Worm (Caenorhabditis elegans) whole organism, young adult: ENCODE data around the gene F42A9.6.

Experiments
- B0035.1 ChIP-seq: sonication (generic microtip); optimal IDR thresholded peaks from 2 replicates; lab custom pipeline; 2016; ENCODE audit warnings: missing genetic modification characterization, mild to moderate bottlenecking, missing compliant biosample characterization, missing genotype, missing genetic modification reagents
- B0336.3 ChIP-seq: fragments of 200-800 bp; sonication (Bioruptor generic); IDR thresholded peaks from 2 replicates; pipeline ENCODE4 v1.3.6; 2022; ENCODE audit warnings: missing genetic modification characterization, missing compliant biosample characterization
- C17E4.6 ChIP-seq: fragments of 200-800 bp; sonication (Bioruptor generic); IDR thresholded peaks from 2 replicates; pipeline ENCODE4 v1.3.6; 2022; ENCODE audit warnings: missing genetic modification reagents, missing genetic modification characterization, missing compliant biosample characterization
- D2030.7 ChIP-seq: fragments of 200-800 bp; sonication (Bioruptor generic); IDR thresholded peaks from 2 replicates; pipeline ENCODE4 v1.3.6; 2022; ENCODE audit warnings: missing genetic modification reagents, missing genetic modification characterization, missing compliant biosample characterization
- F39B2.1 ChIP-seq: fragments of 200-800 bp; sonication (Bioruptor generic); IDR thresholded peaks from 2 replicates; pipeline ENCODE4 v1.3.6; 2022; ENCODE audit warnings: missing genetic modification reagents, missing genetic modification characterization, missing compliant biosample characterization
- F57A8.1 ChIP-seq: fragments of 200-800 bp; sonication (Bioruptor generic); optimal IDR thresholded peaks from 2 replicates; lab custom pipeline; 2018; ENCODE audit warnings: mild to moderate bottlenecking, missing genetic modification characterization, moderate library complexity, missing compliant biosample characterization
- F57C9.4 ChIP-seq: sonication (generic microtip); optimal IDR thresholded peaks from 2 replicates; lab custom pipeline; 2017; ENCODE audit warnings: mild to moderate bottlenecking, missing genetic modification characterization, missing compliant biosample characterization
- Y56A3A.18 ChIP-seq: fragments of 200-800 bp; sonication (Bioruptor generic); IDR thresholded peaks from 2 replicates; pipeline ENCODE4 v1.3.6; 2022; ENCODE audit warnings: missing genetic modification reagents, missing genetic modification characterization, missing compliant biosample characterization
- Y95B8A.8 ChIP-seq: fragments of 200-800 bp; sonication (Bioruptor generic); IDR thresholded peaks from 2 replicates; pipeline ENCODE4 v1.3.6; 2022; ENCODE audit warnings: missing genetic modification reagents, missing genetic modification characterization, missing compliant biosample characterization
- ZK185.1 ChIP-seq: sonication (generic microtip); optimal IDR thresholded peaks from 2 replicates; lab custom pipeline; 2016; ENCODE audit warnings: mild to moderate bottlenecking, missing genetic modification characterization, missing compliant biosample characterization; ENCODE audit not compliant: poor library complexity, severe bottlenecking
- akir-1 ChIP-seq: fragments of 200-800 bp; sonication (Bioruptor generic); optimal IDR thresholded peaks from 2 replicates; lab custom pipeline; 2018; ENCODE audit warnings: mild to moderate bottlenecking, missing genetic modification characterization, moderate library complexity, missing compliant biosample characterization
- aptf-2 ChIP-seq: fragments of 200-800 bp; sonication (Bioruptor generic); conservative IDR thresholded peaks from 2 replicates; pipeline ENCODE4 v1.3.6; 2022; ENCODE audit warnings: missing genetic modification reagents, missing genetic modification characterization, missing compliant biosample characterization
- aptf-3 ChIP-seq: fragments of 200-800 bp; sonication (Bioruptor generic); IDR thresholded peaks from 2 replicates; pipeline ENCODE4 v1.3.6; 2022; ENCODE audit warnings: missing genetic modification characterization, missing compliant biosample characterization
- athp-1 ChIP-seq: sonication (generic microtip); optimal IDR thresholded peaks from 2 replicates; lab custom pipeline; 2017; ENCODE audit warnings: mild to moderate bottlenecking, missing genetic modification characterization, missing compliant biosample characterization
- attf-6 ChIP-seq: fragments of 200-800 bp; sonication (Bioruptor generic); IDR thresholded peaks from 2 replicates; pipeline ENCODE4 v1.3.6; 2022; ENCODE audit warnings: missing genetic modification reagents, missing genetic modification characterization, missing compliant biosample characterization
- ccch-3 ChIP-seq: fragments of 200-800 bp; sonication (Bioruptor generic); optimal IDR thresholded peaks from 2 replicates; lab custom pipeline; 2018; ENCODE audit warnings: mild to moderate bottlenecking, missing genetic modification characterization, missing compliant biosample characterization
- cebp-1 ChIP-seq, 2 experiments: fragments of 200-800 bp in 1 of 2; sonication (Bioruptor generic) in 1 of 2; sonication (generic microtip) in 1 of 2; IDR thresholded peaks in 1 of 2; optimal IDR thresholded peaks in 1 of 2; 2 replicates each; pipeline versions ENCODE4 v1.3.6 to Lab custom; 2017 to 2022; ENCODE audit warnings: missing compliant biosample characterization in 2 of 2, missing genetic modification characterization in 2 of 2, mild to moderate bottlenecking in 1 of 2, missing genetic modification reagents in 1 of 2, moderate library complexity in 1 of 2
- ceh-100 ChIP-seq: fragments of 200-800 bp; sonication (Bioruptor generic); IDR thresholded peaks from 2 replicates; pipeline ENCODE4 v1.3.6; 2022; ENCODE audit warnings: missing genetic modification reagents, missing genetic modification characterization, missing compliant biosample characterization
- dpl-1 ChIP-seq: fragments of 150-350 bp; optimal IDR thresholded peaks from 2 replicates; lab custom pipeline; 2014; ENCODE audit warnings: missing biosample characterization, missing genetic modification reagents, missing genetic modification characterization
- hrde-1 ChIP-seq: sonication (generic microtip); optimal IDR thresholded peaks from 2 replicates; lab custom pipeline; 2016; ENCODE audit warnings: missing genetic modification characterization, mild to moderate bottlenecking, missing compliant biosample characterization, moderate library complexity, missing genotype, missing genetic modification reagents, borderline replicate concordance
- hsf-1 ChIP-seq: fragments of 200-800 bp; sonication (Bioruptor generic); IDR thresholded peaks from 2 replicates; pipeline ENCODE4 v1.3.6; 2022; ENCODE audit warnings: missing genetic modification reagents, missing genetic modification characterization, missing compliant biosample characterization
- let-526 ChIP-seq: fragments of 200-800 bp; sonication (Bioruptor generic); IDR thresholded peaks from 2 replicates; pipeline ENCODE4 v1.3.6; 2022; ENCODE audit warnings: missing genetic modification reagents, missing genetic modification characterization, missing compliant biosample characterization
- lin-54 ChIP-seq: fragments of 200-800 bp; sonication (Bioruptor generic); optimal IDR thresholded peaks from 2 replicates; lab custom pipeline; 2018; ENCODE audit warnings: mild to moderate bottlenecking, missing genetic modification characterization, missing compliant biosample characterization
- mel-28 ChIP-seq: sonication (generic microtip); optimal IDR thresholded peaks from 2 replicates; lab custom pipeline; 2016; ENCODE audit warnings: borderline replicate concordance, mild to moderate bottlenecking, missing genetic modification characterization, missing compliant biosample characterization
- nfyb-1 ChIP-seq: fragments of 200-800 bp; sonication (Bioruptor generic); IDR thresholded peaks from 2 replicates; pipeline ENCODE4 v1.3.6; 2022; ENCODE audit warnings: missing genetic modification reagents, missing genetic modification characterization, missing compliant biosample characterization
- pbrm-1 ChIP-seq: fragments of 200-800 bp; sonication (Bioruptor generic); IDR thresholded peaks from 2 replicates; pipeline ENCODE4 v1.3.6; 2022; ENCODE audit warnings: missing genetic modification reagents, missing genetic modification characterization, missing compliant biosample characterization
- tbp1 ChIP-seq: fragments of 200-800 bp; sonication (Bioruptor generic); optimal IDR thresholded peaks from 2 replicates; lab custom pipeline; 2018; ENCODE audit warnings: mild to moderate bottlenecking, missing genetic modification characterization, missing compliant biosample characterization
- tbx-9 ChIP-seq: sonication (generic microtip); optimal IDR thresholded peaks from 2 replicates; lab custom pipeline; 2016; ENCODE audit warnings: borderline replicate concordance, missing genetic modification characterization, inconsistent platforms, missing compliant biosample characterization
- tlf-1 ChIP-seq: fragments of 200-800 bp; sonication (Bioruptor generic); optimal IDR thresholded peaks from 2 replicates; lab custom pipeline; 2018; ENCODE audit warnings: mild to moderate bottlenecking, missing genetic modification characterization, missing compliant biosample characterization
- zim-3 ChIP-seq: sonication (generic microtip); optimal IDR thresholded peaks from 2 replicates; lab custom pipeline; 2017; ENCODE audit warnings: mild to moderate bottlenecking, missing genetic modification characterization, moderate library complexity, missing compliant biosample characterization
- ztf-18 ChIP-seq: sonication (generic microtip); optimal IDR thresholded peaks from 2 replicates; lab custom pipeline; 2016; ENCODE audit warnings: missing genotype, mild to moderate bottlenecking, missing genetic modification characterization, missing compliant biosample characterization

The F42A9.6 gene

ce11 chrIV:8587605-8588004 lies 21.4 kb upstream of the F42A9.6 start:
- TF ChIP-seq ceh-100 (GFP tag; lab: Robert Waterston, UW) (no peak), hsf-1 (no peak), F57C9.4 (tag; lab: Kevin White, UChicago) (no peak), let-526 (GFP tag; lab: Robert Waterston, UW) (no peak), attf-6 (no peak), mel-28 (tag; lab: Kevin White, UChicago) (no peak), aptf-3 (no peak), athp-1 (tag; lab: Kevin White, UChicago) (no peak), zim-3 (tag; lab: Kevin White, UChicago) (no peak), tbx-9 (tag; lab: Kevin White, UChicago) (no peak), ccch-3 (GFP tag; lab: Kevin White, UChicago) (no peak), aptf-2 (GFP tag; lab: Robert Waterston, UW) (no peak)

DNA sequence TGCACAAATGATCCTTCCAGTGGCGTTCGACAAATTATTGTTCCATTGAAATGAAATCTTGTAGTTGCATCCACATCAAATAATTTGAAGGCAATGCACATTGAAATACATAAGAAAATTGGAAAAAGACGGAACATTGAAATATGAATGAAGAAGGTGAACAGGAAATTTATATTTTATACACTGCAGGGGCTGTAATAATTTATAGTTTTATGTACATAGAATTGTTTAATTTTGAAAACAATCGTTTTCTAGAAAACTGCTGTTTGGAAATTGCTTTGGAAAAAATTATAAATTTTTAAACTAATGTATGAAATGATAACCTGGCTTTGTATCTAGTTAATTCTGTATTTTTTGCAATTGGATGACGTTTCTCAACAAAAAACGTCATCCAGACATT lies 13.7 kb upstream of the F42A9.6 start, which contains the start of gene Y59H11AR.3:
Gene Y59H11AR.3, minus strand, starts transcription at position 101 of the 400 bp plus-strand sequence.
- TF ChIP-seq ztf-18 (tag; lab: Kevin White, UChicago) (no peak), hrde-1 (tag; lab: Kevin White, UChicago) (no peak)

DNA sequence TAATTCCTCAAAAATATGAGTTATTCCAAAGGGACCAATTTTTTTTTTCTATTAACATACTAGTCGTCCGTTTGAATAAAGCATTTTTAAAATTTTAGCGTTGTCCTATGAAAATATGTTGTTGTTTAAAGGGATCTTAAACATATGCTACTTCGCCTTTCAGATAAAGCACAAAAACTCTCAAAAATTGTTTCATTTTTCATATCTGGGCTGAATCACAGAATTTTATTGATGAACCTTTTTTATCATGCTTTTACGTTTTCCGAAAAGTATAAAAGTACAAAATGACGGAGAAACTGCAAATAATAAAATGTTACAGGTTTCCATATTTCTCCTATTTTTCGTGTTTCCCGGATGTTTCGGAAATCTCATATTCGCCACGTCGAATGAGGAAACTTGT lies 13.3 kb upstream of the F42A9.6 start, which contains the start of gene clec-181:
Gene clec-181, plus strand, starts transcription at position 301 of the 400 bp plus-strand sequence.
- TF ChIP-seq dpl-1 (GFP tag; lab: Kevin White, UChicago) (no peak), mel-28 (tag; lab: Kevin White, UChicago) (no peak), ZK185.1 (tag; lab: Kevin White, UChicago) (no peak), Y56A3A.18 (GFP tag; lab: Robert Waterston, UW) (no peak), D2030.7 (GFP tag; lab: Robert Waterston, UW) (no peak)

DNA sequence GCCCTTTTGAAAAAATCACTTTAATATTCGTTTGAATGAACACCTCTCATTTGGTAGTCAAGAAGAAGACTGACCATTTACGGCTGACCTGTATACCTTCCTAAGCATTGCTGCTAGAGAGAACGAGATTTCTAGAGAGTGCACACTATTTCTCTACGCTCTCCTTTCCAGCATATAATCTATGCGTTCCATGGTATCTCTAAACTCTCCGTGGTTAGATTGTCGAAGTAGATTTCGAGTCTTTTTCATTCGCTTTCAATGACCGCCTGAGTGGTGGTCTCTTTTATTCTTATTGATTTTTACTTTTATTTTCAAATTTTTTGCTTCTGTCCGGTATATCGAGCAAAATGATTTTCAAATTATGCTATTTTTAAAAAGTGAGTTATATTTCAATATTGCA lies 11.5 kb upstream of the F42A9.6 start:
- TF ChIP-seq tlf-1 (GFP tag; lab: Kevin White, UChicago): no peak
- no peak for TF ChIP-seq Y95B8A.8 (GFP tag; lab: Robert Waterston, UW)
- TF ChIP-seq C17E4.6: no peak
- no peak for TF ChIP-seq F57A8.1
- TF ChIP-seq pbrm-1 (GFP tag; lab: Robert Waterston, UW): no peak
- TF ChIP-seq ceh-100 (GFP tag; lab: Robert Waterston, UW): no peak
- no peak for TF ChIP-seq nfyb-1 (GFP tag; lab: Robert Waterston, UW)

DNA sequence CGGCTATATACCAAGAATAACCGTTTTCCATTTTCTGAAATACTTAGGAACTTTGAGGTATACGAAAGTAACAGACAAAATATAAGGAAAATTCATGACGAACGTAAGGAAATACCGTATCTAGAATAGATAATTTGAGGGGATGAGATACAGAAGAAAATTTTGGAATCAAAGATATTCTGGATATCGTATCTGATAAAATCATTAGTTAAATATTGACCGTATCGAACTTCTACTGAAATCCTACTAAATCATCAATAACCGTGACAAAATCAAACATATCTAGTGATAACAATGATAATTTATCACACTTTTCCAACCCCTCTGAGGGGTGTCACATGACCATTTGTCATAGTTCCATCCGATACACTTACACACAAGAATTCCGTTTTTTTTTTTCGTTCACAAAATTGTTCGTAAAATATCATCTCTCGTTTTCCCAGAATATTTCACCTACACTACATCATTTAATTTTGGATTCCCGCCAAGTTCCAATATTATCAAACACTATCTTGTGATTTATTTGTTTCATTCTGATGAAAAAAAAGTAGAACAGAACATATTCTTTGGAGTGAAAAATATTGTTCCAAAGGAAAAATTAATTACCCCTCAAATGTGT lies 8.2 kb upstream of the F42A9.6 start, which contains the start of gene Y59H11AR.4:
Gene Y59H11AR.4, minus strand, starts transcription at position 51 of the 619 bp plus-strand sequence.
- TF ChIP-seq B0035.1 (no peak), B0336.3 (GFP tag; lab: Robert Waterston, UW) (no peak), akir-1 (GFP tag; lab: Kevin White, UChicago) (no peak), lin-54 (GFP tag; lab: Kevin White, UChicago) (no peak), tbp1 (GFP tag; lab: Kevin White, UChicago) (no peak), nfyb-1 (GFP tag; lab: Robert Waterston, UW) (no peak), F39B2.1 (GFP tag; lab: Robert Waterston, UW) (no peak), cebp-1 (GFP tag; IDR thresholded peaks at IDR 0.05; lab: Robert Waterston, UW) (no peak), cebp-1 (tag; optimal IDR thresholded peaks at IDR 0.05; lab: Kevin White, UChicago) (no peak)
